Worm (Caenorhabditis elegans): Measurements from ENCODE around the gene srx-104.

srx-104 gene

DNA sequence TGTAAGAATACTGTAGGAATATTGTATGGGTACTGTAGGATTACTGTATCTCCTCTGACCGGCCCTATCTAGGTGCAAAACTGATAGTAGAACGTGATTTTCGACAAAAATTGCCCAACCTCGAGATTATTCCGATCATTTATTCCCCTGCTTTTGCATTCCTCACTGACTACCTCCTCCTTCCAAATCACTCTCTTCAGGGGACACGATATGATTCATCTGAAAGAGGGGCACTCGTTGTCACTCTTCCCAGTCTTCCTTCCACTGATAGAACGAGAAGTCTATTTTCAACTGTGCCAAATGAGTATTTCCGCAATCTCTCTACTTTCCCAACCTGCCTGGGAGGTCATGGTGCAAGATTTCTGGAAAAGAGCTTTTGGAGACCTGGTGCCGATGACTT, 40.2 kb upstream of the srx-104 start, which contains the start of gene F12E12.2 (continued):
- TF ChIP-seq egrh-3 (GFP tag; IDR thresholded peaks at IDR 0.05) (no peak), T26A5.8 (tag; optimal IDR thresholded peaks at IDR 0.05) (no peak), ztf-6 (GFP tag; IDR thresholded peaks at IDR 0.05) (no peak), ceh-40 (GFP tag; IDR thresholded peaks at IDR 0.05) (no peak)

DNA sequence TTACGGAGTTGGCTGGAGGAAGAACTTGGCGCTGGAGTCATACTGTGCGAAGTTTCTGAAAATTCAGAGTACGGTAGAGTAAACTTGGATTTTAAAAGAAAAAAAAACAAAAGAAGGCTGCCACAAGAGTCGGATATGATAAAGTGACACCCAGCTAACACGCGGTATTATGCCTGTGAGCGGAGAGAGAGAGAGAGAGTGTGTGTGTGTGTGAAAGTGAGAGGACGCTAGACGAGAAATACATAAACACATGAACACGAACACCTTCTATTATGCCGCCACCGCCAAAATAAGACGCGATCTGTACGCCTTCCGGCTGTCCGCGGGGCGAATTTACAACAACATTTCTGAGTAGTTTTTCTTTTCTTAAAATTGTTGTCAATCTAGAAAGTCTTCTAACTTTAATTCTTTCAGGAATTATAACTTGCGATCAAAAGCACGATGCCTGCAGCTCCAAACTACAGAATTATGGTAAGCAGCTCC, 37.4 kb upstream of the srx-104 start, which contains the start of gene F12E12.6:
Gene F12E12.6, minus strand, starts transcription at position 51 of the 483 bp plus-strand sequence.
- no peak for TF ChIP-seq ztf-6 (GFP tag; IDR thresholded peaks at IDR 0.05)
- peak; percentile 58 for TF ChIP-seq madf-6 (GFP tag; IDR thresholded peaks at IDR 0.05)
- peak; percentile 33; the same call in 1 of the 2 replicates for TF ChIP-seq hmg-1.2 (GFP tag; IDR thresholded peaks at IDR 0.05)
- TF ChIP-seq F49E8.2 (tag; optimal IDR thresholded peaks at IDR 0.05; ENCODE audit: insufficient read depth): no peak
- peak; percentile 7 for TF ChIP-seq dpl-1 (GFP tag; optimal IDR thresholded peaks at IDR 0.05)
- TF ChIP-seq efl-1 (GFP tag; optimal IDR thresholded peaks at IDR 0.05): peak; percentile 57
- TF ChIP-seq madf-8 (GFP tag; conservative IDR thresholded peaks at IDR 0.05): peak; percentile 27; the same call in 1 of the 2 replicates

DNA sequence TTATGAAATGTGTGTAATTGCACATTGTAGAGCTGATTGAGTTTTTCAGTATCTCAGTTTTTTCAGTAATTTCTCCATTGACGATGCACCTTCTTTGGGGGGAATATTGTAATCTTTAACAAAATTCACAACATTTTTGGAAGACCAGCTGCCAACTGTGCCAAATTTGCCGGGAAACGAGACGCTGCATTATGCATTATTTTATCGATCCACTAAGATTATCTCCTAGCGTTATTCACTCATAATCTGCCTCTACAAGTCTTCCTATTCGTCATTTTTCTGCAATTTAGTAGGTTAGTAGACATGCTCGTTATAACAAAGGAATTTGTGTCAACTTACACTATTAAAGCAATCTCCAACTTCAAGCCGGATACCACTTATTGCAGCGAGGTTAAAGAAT, 32.2 kb upstream of the srx-104 start, which contains the start of the genes sdz-12 and bath-31:
Gene sdz-12, minus strand, starts transcription at position 101 of the 400 bp plus-strand sequence.
Gene bath-31, plus strand, starts transcription at position 251 of the 400 bp plus-strand sequence.
- TF ChIP-seq rpc-1 (optimal IDR thresholded peaks at IDR 0.05) (no peak), rpc-1 (tag; optimal IDR thresholded peaks at IDR 0.05) (no peak), hlh-26 (GFP tag; conservative IDR thresholded peaks at IDR 0.05) (no peak), lin-26 (GFP tag; IDR thresholded peaks at IDR 0.05) (no peak), lsl-1 (GFP tag; optimal IDR thresholded peaks at IDR 0.05) (no peak), ztf-18 (tag; optimal IDR thresholded peaks at IDR 0.05) (no peak), dpff-1 (tag; optimal IDR thresholded peaks at IDR 0.05) (no peak), Y53G8AR.9 (GFP tag; conservative IDR thresholded peaks at IDR 0.05) (no peak), lin-54 (GFP tag; optimal IDR thresholded peaks at IDR 0.05) (no peak), ztf-22 (GFP tag; optimal IDR thresholded peaks at IDR 0.05) (no peak), hlh-12 (tag; optimal IDR thresholded peaks at IDR 0.05) (no peak)

DNA sequence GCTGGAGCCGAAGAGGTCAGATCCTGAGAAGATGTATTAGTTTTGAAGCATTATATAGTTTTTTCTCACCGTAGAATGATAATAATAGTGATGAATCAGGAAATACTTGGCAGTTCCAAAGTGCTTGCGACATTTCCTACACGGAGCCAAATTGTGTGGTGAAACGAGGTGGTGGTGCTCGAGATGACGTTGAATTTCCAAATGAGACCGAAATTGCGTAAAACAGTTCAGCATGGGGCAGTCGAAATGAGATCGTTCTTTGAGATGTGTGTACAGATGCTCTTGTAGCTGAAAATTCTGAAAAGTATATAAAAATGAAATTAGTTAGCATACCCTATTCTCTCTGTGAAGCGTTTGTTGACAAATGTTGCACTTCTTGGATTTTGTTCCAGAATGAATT, 28.5 kb upstream of the srx-104 start, which contains the start of gene C46E10.8:
Gene C46E10.8, minus strand, starts transcription at position 101 of the 400 bp plus-strand sequence.
- TF ChIP-seq K12H6.12 (tag; optimal IDR thresholded peaks at IDR 0.05) (no peak), mes-4 (tag; optimal IDR thresholded peaks at IDR 0.05) (no peak), fkh-3 (tag; optimal IDR thresholded peaks at IDR 0.05) (no peak), T26A5.8 (tag; optimal IDR thresholded peaks at IDR 0.05) (no peak), tbp1 (GFP tag; optimal IDR thresholded peaks at IDR 0.05) (no peak), let-607 (tag; optimal IDR thresholded peaks at IDR 0.05) (no peak), B0261.1 (tag; optimal IDR thresholded peaks at IDR 0.05) (no peak), mxl-1 (tag; optimal IDR thresholded peaks at IDR 0.05) (no peak), nhr-179 (tag; optimal IDR thresholded peaks at IDR 0.05) (no peak), ztf-3 (GFP tag; optimal IDR thresholded peaks at IDR 0.05) (no peak), F22D6.2 (tag; optimal IDR thresholded peaks at IDR 0.05) (no peak), hmg-1.2 (GFP tag; IDR thresholded peaks at IDR 0.05) (no peak), F52B5.7 (tag; optimal IDR thresholded peaks at IDR 0.05) (no peak)

DNA sequence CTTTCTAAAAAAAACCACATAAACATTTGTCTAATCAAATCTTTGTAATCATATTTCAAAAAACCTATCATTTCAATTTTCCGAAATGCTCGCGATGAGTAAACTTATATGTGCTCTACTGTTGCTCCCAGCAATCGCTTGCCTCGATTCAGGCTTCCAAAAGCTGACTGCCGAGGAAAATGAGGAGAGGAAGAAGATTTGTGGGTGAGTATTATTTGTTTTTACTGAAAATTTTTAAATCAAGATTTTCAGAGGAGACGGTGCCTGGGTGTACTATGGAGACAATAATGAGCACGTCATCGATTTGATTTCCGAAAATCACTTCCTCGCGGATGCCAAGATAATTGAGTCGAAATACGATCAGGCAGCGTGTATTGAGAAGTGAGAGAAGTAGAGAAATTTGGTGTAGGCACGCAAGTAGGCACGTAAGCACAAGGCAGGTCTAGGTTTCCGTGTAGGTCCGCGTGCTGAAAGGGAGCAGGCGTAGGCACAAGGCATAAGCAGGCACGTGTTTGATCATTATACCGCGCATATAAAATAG, 24.8 kb upstream of the srx-104 start, which contains the start of gene C46E10.1:
Gene C46E10.1, plus strand, starts transcription at position 51 of the 541 bp plus-strand sequence.
- TF ChIP-seq rpc-1 (optimal IDR thresholded peaks at IDR 0.05) (no peak), rpc-1 (tag; optimal IDR thresholded peaks at IDR 0.05) (no peak), ceh-100 (GFP tag; IDR thresholded peaks at IDR 0.05) (no peak), ccch-3 (GFP tag; optimal IDR thresholded peaks at IDR 0.05) (no peak), athp-1 (tag; optimal IDR thresholded peaks at IDR 0.05) (no peak), mcd-1 (GFP tag; IDR thresholded peaks at IDR 0.05) (no peak), ceh-27 (GFP tag; optimal IDR thresholded peaks at IDR 0.05) (no peak), rec-8 (tag; optimal IDR thresholded peaks at IDR 0.05) (no peak)

Data from whole organism, young adult.